Worm (Caenorhabditis elegans): ENCODE measurements around the gene C49C8.1.

Gene C49C8.1

ce11 chrIV:8679225-8679624 is 24.8 kb downstream of the C49C8.1 start, which contains the start of gene nlp-60:
Gene nlp-60 (minus strand): TSS chrIV:8679325.
- TF ChIP-seq him-1 (tag; optimal IDR thresholded peaks at IDR 0.05) (no peak), dao-5 (tag; optimal IDR thresholded peaks at IDR 0.05) (no peak), W03F9.2 (tag; optimal IDR thresholded peaks at IDR 0.05) (no peak)

- TF ChIP-seq dao-5 (tag; optimal IDR thresholded peaks at IDR 0.05) (no peak), him-1 (tag; optimal IDR thresholded peaks at IDR 0.05) (no peak), W03F9.2 (tag; optimal IDR thresholded peaks at IDR 0.05) (no peak)
Measured at ce11 chrIV:8686510-8686909, 32.1 kb downstream of the C49C8.1 start, which contains the start of gene pole-2. Gene pole-2 (minus strand): TSS chrIV:8686610.

DNA sequence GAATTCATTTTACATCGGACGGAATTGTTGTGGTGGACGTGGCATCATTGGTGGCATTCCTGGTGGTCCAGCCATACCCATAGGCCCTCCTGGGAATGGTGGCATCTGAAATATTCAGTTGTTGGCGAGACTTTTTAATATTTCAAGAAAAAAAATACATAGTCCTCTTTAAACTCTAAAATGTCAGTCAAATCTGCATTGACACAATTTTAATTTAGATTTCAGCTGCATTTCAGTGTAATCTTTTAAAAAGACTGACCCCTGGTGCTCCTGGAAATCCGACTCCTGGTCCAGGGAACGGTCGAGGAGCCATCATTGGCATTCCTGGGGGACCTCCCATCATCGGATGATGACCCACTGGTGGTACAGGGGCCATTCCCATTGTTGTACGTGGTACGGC is 32.6 kb downstream of the C49C8.1 start:
- TF ChIP-seq him-1 (tag; optimal IDR thresholded peaks at IDR 0.05) (no peak), W03F9.2 (tag; optimal IDR thresholded peaks at IDR 0.05) (no peak), dao-5 (tag; optimal IDR thresholded peaks at IDR 0.05) (no peak)

- TF ChIP-seq W03F9.2 (tag; optimal IDR thresholded peaks at IDR 0.05) (peak; percentile 85), dao-5 (tag; optimal IDR thresholded peaks at IDR 0.05) (no peak)
Measured at ce11 chrIV:8687605-8688191, 33.3 kb downstream of the C49C8.1 start, which contains the start of gene snrp-3. Gene snrp-3 (minus strand): TSS chrIV:8687810.

ce11 chrIV:8691486-8691885 is 37.1 kb downstream of the C49C8.1 start, which contains the start of the genes hst-1 and ints-6:
Gene hst-1 (minus strand): TSS chrIV:8691513.
Gene ints-6 (plus strand): TSS chrIV:8691745.
- no peak for TF ChIP-seq dao-5 (tag; optimal IDR thresholded peaks at IDR 0.05)
- TF ChIP-seq W03F9.2 (tag; optimal IDR thresholded peaks at IDR 0.05), result peak; percentile 65

ce11 chrIV:8697436-8697835 is 43.1 kb downstream of the C49C8.1 start, which contains the start of gene ttll-11:
Gene ttll-11 (plus strand): TSS chrIV:8697736.
- no peak for TF ChIP-seq W03F9.2 (tag; optimal IDR thresholded peaks at IDR 0.05)
- TF ChIP-seq dao-5 (tag; optimal IDR thresholded peaks at IDR 0.05), result no peak
- no peak for TF ChIP-seq him-1 (tag; optimal IDR thresholded peaks at IDR 0.05)

- TF ChIP-seq W03F9.2 (tag; optimal IDR thresholded peaks at IDR 0.05) (no peak), dao-5 (tag; optimal IDR thresholded peaks at IDR 0.05) (no peak), him-1 (tag; optimal IDR thresholded peaks at IDR 0.05) (no peak)
Measured at ce11 chrIV:8705504-8705903, 51.1 kb downstream of the C49C8.1 start, which contains the start of gene H23L24.4. Gene H23L24.4 (minus strand): TSS chrIV:8705604.
